Worm (Caenorhabditis elegans) whole organism, L4/young adult: ENCODE measurements around the gene C47A10.16.

Experiments
- W03F9.2 ChIP-seq: fragments of 150-350 bp; optimal IDR thresholded peaks from 2 replicates; lab custom pipeline; 2014; ENCODE audit warnings: missing biosample characterization, missing genetic modification characterization
- dao-5 ChIP-seq: sonication (generic microtip); optimal IDR thresholded peaks from 2 replicates; lab custom pipeline; 2016; ENCODE audit warnings: missing genotype, missing genetic modification characterization, moderate library complexity, missing compliant biosample characterization
- him-1 ChIP-seq: sonication (generic microtip); optimal IDR thresholded peaks from 2 replicates; lab custom pipeline; 2016; ENCODE audit warnings: missing genotype, missing genetic modification reagents, missing genetic modification characterization, missing compliant biosample characterization

The C47A10.16 gene

DNA sequence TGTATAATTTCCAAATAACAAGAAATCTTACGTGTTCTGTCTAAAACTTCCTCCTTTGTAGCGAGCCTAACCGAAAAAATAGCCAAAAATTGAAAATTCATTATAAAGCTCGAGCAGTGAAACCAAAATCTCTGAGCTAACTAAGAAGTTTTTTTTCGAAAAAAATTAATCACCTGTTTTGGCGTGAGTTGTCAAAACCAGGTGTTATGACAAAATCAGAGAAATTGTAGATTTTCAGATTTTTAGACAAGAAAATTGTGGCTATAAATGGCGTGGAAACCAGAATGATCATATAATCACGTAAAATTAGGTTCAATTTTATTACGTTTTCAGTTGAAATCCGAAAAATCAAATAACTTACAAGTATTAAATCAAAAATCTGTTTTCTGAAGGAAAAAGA lies 8.1 kb upstream of the C47A10.16 start, which contains the start of gene sre-21:
sre-21 (minus strand) TSS at position 101 of the 400 bp plus-strand sequence.
- no peak for TF ChIP-seq him-1
- TF ChIP-seq W03F9.2 (tag; lab: Kevin White, UChicago), result no peak
- TF ChIP-seq dao-5 (tag; lab: Kevin White, UChicago), result no peak

DNA sequence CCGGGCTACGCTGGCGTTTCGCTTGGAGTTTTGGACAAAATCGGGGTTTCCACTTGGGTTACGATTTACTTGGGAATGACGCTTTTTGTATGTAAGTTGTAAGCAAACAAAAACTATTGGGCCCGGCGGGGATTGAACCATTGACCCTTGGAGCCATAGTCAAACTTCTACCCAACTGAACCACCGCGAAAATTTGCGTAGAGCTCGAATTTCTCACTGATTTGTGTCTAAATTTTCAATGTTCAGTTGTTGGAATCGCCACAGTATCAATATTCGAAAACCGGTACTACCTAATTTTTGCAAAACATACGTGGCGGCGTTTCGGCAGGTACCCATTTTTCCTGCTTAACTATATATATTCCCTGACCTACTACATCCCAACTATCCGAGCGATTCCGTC lies 2.8 kb upstream of the C47A10.16 start:
- TF ChIP-seq dao-5 (tag; lab: Kevin White, UChicago) (no peak), W03F9.2 (tag; lab: Kevin White, UChicago) (no peak), him-1 (no peak)

DNA sequence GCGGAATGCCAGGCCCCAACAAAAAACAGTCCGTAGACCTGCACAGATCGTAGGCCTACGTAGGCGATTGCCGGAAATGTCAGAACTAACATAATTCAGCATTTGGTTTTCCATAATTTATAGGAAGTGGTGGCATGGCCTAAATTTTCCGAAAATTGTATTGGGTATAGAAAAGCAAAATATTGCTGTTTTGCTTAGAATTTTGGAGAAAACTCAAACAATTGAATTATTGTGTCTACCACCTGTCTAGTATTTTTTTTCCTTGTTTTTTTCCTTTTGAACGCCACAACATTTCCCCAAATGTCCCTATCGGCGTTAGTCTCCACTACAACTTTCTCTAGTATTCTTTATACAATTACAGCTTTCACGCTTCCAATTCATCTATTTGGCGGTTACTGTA lies 2.3 kb upstream of the C47A10.16 start, which contains the start of gene srh-284:
srh-284 (plus strand) TSS at position 301 of the 400 bp plus-strand sequence.
- TF ChIP-seq him-1, result no peak
- no peak for TF ChIP-seq W03F9.2 (tag; lab: Kevin White, UChicago)
- no peak for TF ChIP-seq dao-5 (tag; lab: Kevin White, UChicago)

DNA sequence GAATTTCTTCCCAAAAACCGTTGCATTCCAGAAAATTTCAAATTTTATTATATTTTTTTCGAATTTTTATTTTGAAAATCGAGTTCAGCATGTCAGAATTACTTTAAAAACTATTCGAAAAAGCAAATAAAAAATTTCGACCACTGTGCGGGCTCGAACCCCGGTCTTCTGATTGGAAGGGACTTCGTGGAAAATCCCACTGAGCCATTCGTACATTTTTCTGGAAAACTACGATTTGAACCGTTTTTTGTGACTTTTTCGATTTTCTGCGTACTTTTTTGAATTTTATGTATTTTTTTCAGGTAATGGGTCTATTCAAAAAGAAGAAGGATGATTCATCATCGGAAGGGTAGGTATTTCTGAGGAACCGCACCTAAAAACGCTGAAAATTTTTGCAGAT lies 9.4 kb downstream of the C47A10.16 start, which contains the start of gene pgp-9:
pgp-9 (plus strand) TSS at position 301 of the 400 bp plus-strand sequence.
- TF ChIP-seq W03F9.2 (tag; lab: Kevin White, UChicago) (no peak), him-1 (no peak), dao-5 (tag; lab: Kevin White, UChicago) (no peak)

DNA sequence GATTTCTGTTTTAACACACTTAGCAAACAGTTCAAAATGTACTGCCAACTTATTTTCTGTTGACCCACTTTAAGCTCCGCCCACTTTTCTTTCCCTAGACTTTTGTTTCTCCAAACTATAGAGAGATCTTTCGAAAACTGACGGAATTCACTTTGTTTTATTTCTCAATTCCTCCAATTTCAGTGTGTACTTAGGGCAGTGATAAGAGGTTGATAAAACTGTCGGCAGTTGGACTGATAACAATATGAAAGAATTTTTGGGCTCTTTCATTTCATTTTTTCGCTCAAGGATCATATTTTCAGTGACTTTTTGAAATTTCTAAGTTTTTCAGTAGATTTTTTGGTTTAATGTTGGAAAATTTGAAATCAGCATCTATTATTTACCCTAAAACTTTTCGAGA lies 10.0 kb downstream of the C47A10.16 start:
- no peak for TF ChIP-seq dao-5 (tag; lab: Kevin White, UChicago)
- TF ChIP-seq him-1, result no peak

DNA sequence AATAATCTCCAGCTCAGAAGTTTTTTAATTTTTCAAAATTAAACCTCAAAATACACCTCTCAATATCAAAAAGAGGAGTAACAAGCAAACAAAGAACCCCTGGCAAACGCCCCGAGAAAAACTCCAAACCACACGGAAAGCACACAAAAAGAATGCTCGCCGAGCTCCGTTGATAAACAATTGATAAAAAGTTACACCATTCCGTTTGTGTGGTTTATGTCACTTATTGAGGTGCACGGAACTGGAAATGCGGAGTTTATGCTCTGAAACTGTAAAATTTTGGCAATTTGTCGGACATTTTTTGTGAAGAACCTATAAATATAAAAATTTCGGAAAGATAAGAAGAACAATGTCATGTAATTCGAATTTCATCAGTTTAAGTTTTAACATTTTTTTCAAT lies 12.6 kb downstream of the C47A10.16 start:
- TF ChIP-seq W03F9.2 (tag; lab: Kevin White, UChicago) (no peak), dao-5 (tag; lab: Kevin White, UChicago) (no peak), him-1 (no peak)

DNA sequence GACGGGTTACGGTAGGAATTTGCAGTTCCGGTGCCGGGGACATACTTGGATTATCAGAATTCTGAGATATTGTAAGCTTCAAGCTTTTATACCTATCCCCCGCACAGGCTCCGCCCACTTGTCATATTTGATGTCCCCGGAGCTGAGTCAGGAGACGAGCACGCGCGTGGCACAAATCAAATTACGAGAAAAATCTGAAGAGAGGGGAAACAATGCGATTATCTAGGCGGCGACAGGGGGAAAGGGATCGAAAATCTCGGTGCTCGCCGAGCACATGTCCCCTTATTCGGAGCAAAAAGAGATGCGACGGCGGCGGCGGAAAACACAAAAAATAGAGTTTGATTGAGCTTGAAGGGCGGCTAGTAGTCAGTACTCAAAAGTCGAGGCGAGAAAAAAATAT lies 15.8 kb downstream of the C47A10.16 start, which contains the start of gene R12G8.1:
R12G8.1 (minus strand) TSS at position 63 of the 400 bp plus-strand sequence.
- no peak for TF ChIP-seq W03F9.2 (tag; lab: Kevin White, UChicago)
- peak; percentile 8 for TF ChIP-seq him-1
- TF ChIP-seq dao-5 (tag; lab: Kevin White, UChicago), result no peak

DNA sequence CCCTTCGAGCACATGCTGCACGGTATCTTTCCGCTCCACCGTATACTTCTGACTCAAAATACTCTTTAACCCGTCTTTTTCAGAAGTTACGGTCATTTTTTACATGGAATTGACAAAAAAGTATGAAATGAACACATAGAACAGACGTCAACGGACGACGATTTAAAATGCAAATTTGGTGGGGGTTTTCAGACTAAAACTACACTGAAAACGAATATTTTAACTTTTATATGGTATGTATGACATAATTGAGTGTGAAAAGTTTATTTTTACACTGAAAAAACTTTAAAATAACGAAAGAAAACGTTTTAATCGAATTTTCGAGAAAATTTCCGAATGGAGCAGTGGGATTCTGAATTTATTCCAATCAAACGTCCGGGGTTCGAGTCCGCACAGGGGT lies 18.0 kb downstream of the C47A10.16 start, which contains the start of gene twk-36:
twk-36 (minus strand) TSS at position 101 of the 400 bp plus-strand sequence.
- TF ChIP-seq W03F9.2 (tag; lab: Kevin White, UChicago), result no peak
- TF ChIP-seq dao-5 (tag; lab: Kevin White, UChicago), result no peak
- no peak for TF ChIP-seq him-1

DNA sequence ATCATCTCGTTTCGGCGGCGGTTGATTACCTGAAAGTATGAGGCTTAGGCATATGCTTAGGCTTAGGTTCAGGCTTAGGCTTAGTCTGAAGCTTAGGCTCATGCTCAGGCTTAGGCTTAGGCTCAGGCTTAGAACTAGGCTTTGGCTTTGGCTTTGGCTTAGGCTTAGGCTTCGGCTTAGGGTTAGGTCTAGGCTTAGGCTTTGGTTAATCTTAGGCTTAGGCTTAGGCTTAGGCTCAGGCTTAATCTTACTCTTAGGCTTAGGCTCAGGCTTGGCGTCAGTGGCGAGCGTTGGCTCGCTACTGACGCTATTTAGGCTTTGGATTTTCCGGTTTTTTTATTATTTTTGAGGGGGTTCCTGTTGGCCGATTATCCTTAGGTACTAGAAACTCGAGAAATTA lies 21.2 kb downstream of the C47A10.16 start:
- TF ChIP-seq W03F9.2 (tag; lab: Kevin White, UChicago) (no peak), him-1 (no peak), dao-5 (tag; lab: Kevin White, UChicago) (no peak)

DNA sequence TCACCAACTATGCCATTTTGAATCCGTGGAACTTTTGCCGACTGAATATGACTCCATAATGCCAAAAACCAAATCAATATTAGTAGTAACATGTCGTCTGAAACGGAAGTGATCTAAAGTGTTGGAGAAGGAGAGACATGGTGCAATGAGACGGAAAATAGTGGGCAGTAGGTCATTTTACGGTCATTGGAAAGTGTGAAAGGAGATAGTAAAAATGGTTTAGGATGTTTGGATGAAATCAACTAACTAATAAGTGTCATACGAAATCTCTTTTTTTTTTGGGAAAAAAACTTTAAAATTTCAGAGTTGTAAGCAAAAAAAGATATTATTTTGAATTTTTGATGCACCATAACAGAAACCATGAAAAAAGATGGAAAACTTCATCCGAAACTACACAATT lies 25.2 kb downstream of the C47A10.16 start, which contains the start of gene cutl-4:
cutl-4 (minus strand) TSS at position 101 of the 400 bp plus-strand sequence.
- TF ChIP-seq dao-5 (tag; lab: Kevin White, UChicago) (no peak), W03F9.2 (tag; lab: Kevin White, UChicago) (no peak), him-1 (no peak)

DNA sequence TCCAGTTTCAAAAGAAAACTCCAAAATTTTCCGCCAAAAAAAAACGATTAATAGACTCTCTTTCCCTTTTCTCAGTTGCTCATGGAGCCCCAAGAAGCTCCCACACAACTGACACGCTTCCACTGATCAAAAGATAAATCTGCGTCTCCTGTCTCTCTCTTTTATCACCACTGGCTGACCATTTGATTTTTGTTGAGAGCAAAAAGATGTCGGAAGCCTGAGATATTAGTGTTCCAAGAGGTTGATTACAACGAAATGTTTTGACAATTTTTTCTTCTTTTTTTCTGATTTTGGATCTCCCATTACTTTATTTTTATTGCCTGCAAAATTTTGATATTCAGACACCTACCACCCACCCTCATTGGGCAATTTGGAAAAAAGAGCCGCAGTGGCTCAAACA lies 32.5 kb downstream of the C47A10.16 start, which contains the start of gene twk-42:
twk-42 (minus strand) TSS at position 101 of the 400 bp plus-strand sequence.
- TF ChIP-seq dao-5 (tag; lab: Kevin White, UChicago), result no peak
- TF ChIP-seq him-1, result no peak
- TF ChIP-seq W03F9.2 (tag; lab: Kevin White, UChicago), result no peak

DNA sequence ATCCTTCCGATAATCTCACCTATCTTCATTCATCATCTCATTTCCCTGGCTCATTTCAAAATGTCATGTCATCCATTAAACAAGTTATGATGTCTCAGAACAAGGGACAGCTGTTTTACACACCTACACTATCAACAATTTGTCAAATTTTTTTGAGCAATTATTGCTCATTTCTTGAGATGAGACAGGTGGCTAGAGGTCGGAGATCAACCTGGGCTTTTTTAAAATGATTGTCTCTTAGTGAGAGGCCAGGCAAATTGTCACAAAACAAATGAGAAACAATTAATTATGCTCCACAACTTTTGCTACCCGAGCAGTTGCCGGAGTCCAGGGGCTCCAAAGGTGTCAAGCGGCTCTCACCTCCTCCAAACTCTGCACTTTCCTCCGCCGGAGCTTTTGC lies 36.2 kb downstream of the C47A10.16 start:
- TF ChIP-seq him-1, result no peak
- TF ChIP-seq W03F9.2 (tag; lab: Kevin White, UChicago), result no peak
- TF ChIP-seq dao-5 (tag; lab: Kevin White, UChicago), result no peak

DNA sequence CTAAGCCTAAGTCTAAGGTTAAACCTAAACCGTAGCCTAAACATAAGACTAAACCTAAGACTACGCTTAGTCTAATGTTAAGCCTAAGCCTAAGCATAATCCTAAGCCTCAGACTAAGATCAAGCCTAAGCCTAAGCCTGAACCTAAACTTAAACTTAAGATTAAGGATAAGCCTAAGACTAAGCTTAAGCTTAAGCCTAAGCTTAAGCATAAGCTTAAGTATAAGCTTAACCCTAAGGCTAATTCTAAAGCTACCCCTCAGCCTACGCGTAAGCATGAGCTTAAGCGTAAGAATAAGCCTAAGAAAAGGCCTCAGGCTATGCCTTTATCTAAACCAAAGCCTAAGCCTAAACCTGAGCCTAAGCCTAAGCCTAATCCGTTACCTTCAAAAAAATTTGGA lies 36.6 kb downstream of the C47A10.16 start:
- no peak for TF ChIP-seq dao-5 (tag; lab: Kevin White, UChicago)

DNA sequence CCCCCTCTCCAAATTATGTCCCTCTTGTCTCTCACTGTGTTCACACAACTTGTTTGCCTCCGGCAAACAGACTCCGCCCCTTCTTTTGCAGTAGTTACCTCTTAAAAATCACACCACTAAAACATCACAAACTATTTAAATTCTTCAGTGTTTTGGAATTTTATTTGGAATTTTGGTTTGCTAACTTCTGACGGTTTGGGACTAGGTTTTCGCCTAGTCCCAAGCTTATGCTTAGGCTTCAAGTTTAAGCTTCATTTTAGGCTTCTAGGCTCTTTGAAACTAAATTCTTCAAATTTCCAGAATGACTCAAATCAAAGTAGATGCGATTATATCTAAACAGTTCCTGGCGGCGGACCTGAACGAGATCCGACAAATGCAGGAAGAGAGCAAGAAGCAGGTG lies 40.3 kb downstream of the C47A10.16 start, which contains the start of gene fat-5:
fat-5 (plus strand) TSS at position 301 of the 400 bp plus-strand sequence.
- TF ChIP-seq W03F9.2 (tag; lab: Kevin White, UChicago) (no peak), dao-5 (tag; lab: Kevin White, UChicago) (no peak), him-1 (no peak)
